Worm (Caenorhabditis elegans) whole organism, early embryonic: ENCODE data around the gene C54E4.1.

Experiments
- B0310.2 ChIP-seq: sonication (generic microtip); optimal IDR thresholded peaks from 2 replicates; lab custom pipeline; 2016; ENCODE audit warnings: mild to moderate bottlenecking, missing genetic modification characterization, missing compliant biosample characterization
- F13C5.2 ChIP-seq: sonication (generic microtip); optimal IDR thresholded peaks from 2 replicates; lab custom pipeline; 2017; ENCODE audit warnings: mild to moderate bottlenecking, missing genetic modification characterization, inconsistent platforms, missing compliant biosample characterization
- aly-1 ChIP-seq: sonication (generic microtip); optimal IDR thresholded peaks from 2 replicates; lab custom pipeline; 2016; ENCODE audit warnings: missing genetic modification characterization, missing compliant biosample characterization
- ama-1 ChIP-seq: fragments of 150-350 bp; optimal IDR thresholded peaks from 2 replicates; lab custom pipeline; 2014
- ceh-13 ChIP-seq: fragments of 200-800 bp; sonication (Bioruptor generic); optimal IDR thresholded peaks from 2 replicates; lab custom pipeline; 2018; ENCODE audit warnings: mild to moderate bottlenecking, missing genetic modification characterization, missing compliant biosample characterization
- ceh-36 ChIP-seq: sonication (generic microtip); optimal IDR thresholded peaks from 2 replicates; lab custom pipeline; 2016; ENCODE audit warnings: missing genetic modification characterization, inconsistent platforms, missing compliant biosample characterization
- ets-7 ChIP-seq: sonication (generic microtip); optimal IDR thresholded peaks from 2 replicates; lab custom pipeline; 2016; ENCODE audit warnings: missing genotype, missing genetic modification characterization, missing compliant biosample characterization
- flt-1 ChIP-seq: fragments of 200-800 bp; sonication (Bioruptor generic); IDR thresholded peaks from 2 replicates; pipeline ENCODE4 v1.3.6; 2022; ENCODE audit warnings: missing genetic modification characterization, missing compliant biosample characterization
- hmbx-1 ChIP-seq: sonication (generic microtip); optimal IDR thresholded peaks from 2 replicates; lab custom pipeline; 2016; ENCODE audit warnings: mild to moderate bottlenecking, missing genetic modification characterization, missing compliant biosample characterization
- hmg-4 ChIP-seq: fragments of 200-800 bp; sonication (Bioruptor generic); optimal IDR thresholded peaks from 2 replicates; lab custom pipeline; 2018; ENCODE audit warnings: mild to moderate bottlenecking, missing genetic modification characterization, missing compliant biosample characterization
- hnd-1 ChIP-seq: sonication (generic microtip); optimal IDR thresholded peaks from 2 replicates; lab custom pipeline; 2016; ENCODE audit warnings: missing genetic modification characterization, missing compliant biosample characterization
- pes-1 ChIP-seq: fragments of 200-800 bp; sonication (Bioruptor generic); IDR thresholded peaks from 2 replicates; pipeline ENCODE4 v1.3.6; 2022; ENCODE audit warnings: missing genetic modification reagents, missing genetic modification characterization, missing compliant biosample characterization
- scrt-1 ChIP-seq: fragments of 200-800 bp; sonication (Bioruptor generic); IDR thresholded peaks from 2 replicates; pipeline ENCODE4 v1.3.6; 2022; ENCODE audit warnings: missing genetic modification characterization, missing compliant biosample characterization
- sea-1 ChIP-seq: fragments of 200-800 bp; sonication (Bioruptor generic); conservative IDR thresholded peaks from 2 replicates; pipeline ENCODE4 v1.3.6; 2022; ENCODE audit warnings: missing genetic modification characterization, missing compliant biosample characterization
- tbx-11 ChIP-seq: fragments of 200-800 bp; sonication (Bioruptor generic); IDR thresholded peaks from 2 replicates; pipeline ENCODE4 v1.3.6; 2022; ENCODE audit warnings: missing genetic modification characterization, missing compliant biosample characterization
- tbx-37 ChIP-seq: fragments of 200-800 bp; sonication (Bioruptor generic); conservative IDR thresholded peaks from 2 replicates; pipeline ENCODE4 v1.3.6; 2022; ENCODE audit warnings: missing genetic modification reagents, missing genetic modification characterization, missing compliant biosample characterization
- tra-4 ChIP-seq: sonication (generic microtip); optimal IDR thresholded peaks from 2 replicates; lab custom pipeline; 2017; ENCODE audit warnings: missing genetic modification characterization, missing compliant biosample characterization

The C54E4.1 gene

DNA sequence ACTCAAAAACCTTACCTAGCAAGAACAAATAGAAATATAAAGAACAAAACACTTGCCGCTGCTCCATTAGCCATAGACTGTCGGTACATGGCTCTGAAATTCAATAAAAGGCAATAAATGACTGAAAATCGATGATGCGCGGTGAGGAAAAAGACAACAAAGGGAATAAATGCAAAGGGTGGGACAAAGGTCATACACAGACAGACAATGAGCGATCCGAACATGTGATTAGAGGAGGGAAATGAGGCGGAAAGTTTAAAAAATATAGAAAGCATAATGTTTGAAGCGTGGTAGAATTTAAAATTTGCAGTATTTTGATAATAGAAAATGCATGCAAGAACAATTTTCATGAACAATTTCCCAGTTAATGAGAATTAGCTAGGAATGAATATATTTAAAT is 34.8 kb upstream of the C54E4.1 start, which contains the start of gene C54E4.12:
TSS of gene C54E4.12 (minus strand) at position 101 of the 400 bp plus-strand sequence.
- TF ChIP-seq sea-1 (GFP tag; lab: Robert Waterston, UW) (no peak), tbx-37 (GFP tag; lab: Robert Waterston, UW) (no peak), hnd-1 (tag; lab: Kevin White, UChicago) (no peak), F13C5.2 (no peak), scrt-1 (GFP tag; lab: Robert Waterston, UW) (no peak), pes-1 (GFP tag; lab: Robert Waterston, UW) (no peak), hmg-4 (GFP tag; lab: Kevin White, UChicago) (no peak), flt-1 (no peak), tbx-11 (GFP tag; lab: Robert Waterston, UW) (no peak), aly-1 (tag; lab: Kevin White, UChicago) (no peak), ets-7 (tag; lab: Kevin White, UChicago) (no peak), ceh-36 (no peak), B0310.2 (tag; lab: Kevin White, UChicago) (no peak), ama-1 (lab: Kevin White, UChicago) (no peak), hmbx-1 (no peak), ceh-13 (GFP tag; lab: Kevin White, UChicago) (no peak), tra-4 (no peak)

DNA sequence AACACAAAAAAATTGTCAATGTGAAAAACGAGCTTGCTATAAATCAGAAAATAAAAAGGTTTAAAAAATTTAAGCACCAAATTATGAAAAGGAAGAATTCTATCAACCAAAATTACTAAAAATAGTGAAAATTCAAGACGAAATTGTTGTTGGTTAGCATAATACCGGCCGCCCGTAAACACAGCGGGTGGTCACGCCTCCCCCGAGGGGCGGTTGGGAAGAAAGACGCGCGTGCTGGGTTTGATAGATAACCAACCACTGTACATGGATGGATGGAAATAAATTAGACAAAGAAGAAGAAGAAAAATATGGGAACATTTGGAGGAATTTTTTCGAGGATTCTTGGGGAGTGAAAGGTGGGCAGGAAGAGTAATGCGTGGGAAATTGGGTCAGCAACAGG is 33.1 kb upstream of the C54E4.1 start:
- TF ChIP-seq hmbx-1 (no peak), tbx-11 (GFP tag; lab: Robert Waterston, UW) (no peak), ama-1 (lab: Kevin White, UChicago) (no peak), hnd-1 (tag; lab: Kevin White, UChicago) (no peak), tra-4 (no peak), F13C5.2 (no peak), scrt-1 (GFP tag; lab: Robert Waterston, UW) (no peak), ceh-13 (GFP tag; lab: Kevin White, UChicago) (no peak), ets-7 (tag; lab: Kevin White, UChicago) (no peak), B0310.2 (tag; lab: Kevin White, UChicago) (no peak), hmg-4 (GFP tag; lab: Kevin White, UChicago) (no peak), pes-1 (GFP tag; lab: Robert Waterston, UW) (no peak), ceh-36 (no peak)

DNA sequence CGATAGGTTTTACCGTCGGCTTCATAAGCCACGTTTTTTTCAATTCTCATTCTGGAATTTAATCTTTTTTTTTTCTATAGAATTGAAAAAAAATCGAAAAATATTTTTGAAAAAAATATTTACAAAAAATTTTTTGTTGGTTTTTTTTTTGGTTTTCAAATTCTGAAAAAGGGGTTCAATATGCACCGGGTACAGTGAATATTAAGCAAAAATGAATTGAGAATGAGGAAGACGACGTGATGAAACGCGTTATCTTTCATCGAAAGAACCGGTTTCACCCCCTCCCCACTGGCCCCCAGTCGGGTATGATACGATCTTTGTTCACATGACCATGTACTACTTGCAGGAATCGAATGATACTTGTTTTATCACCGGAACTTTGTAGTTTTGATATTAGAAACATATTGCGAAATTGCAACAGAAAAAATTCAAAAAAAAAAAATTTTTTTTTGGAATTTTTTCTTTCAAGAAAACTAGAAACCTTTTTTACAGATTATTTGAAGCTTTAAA is 26.1 kb upstream of the C54E4.1 start, which contains the start of gene C54E4.5:
TSS of gene C54E4.5 (minus strand) at position 51 of the 510 bp plus-strand sequence.
- TF ChIP-seq pes-1 (GFP tag; lab: Robert Waterston, UW), result no peak
- no peak for TF ChIP-seq flt-1
- no peak for TF ChIP-seq tbx-11 (GFP tag; lab: Robert Waterston, UW)
- no peak for TF ChIP-seq hnd-1 (tag; lab: Kevin White, UChicago)
- TF ChIP-seq ceh-13 (GFP tag; lab: Kevin White, UChicago), result no peak
- TF ChIP-seq aly-1 (tag; lab: Kevin White, UChicago), result no peak
- no peak for TF ChIP-seq F13C5.2
- TF ChIP-seq ama-1 (lab: Kevin White, UChicago), result no peak
- no peak for TF ChIP-seq ceh-36

DNA sequence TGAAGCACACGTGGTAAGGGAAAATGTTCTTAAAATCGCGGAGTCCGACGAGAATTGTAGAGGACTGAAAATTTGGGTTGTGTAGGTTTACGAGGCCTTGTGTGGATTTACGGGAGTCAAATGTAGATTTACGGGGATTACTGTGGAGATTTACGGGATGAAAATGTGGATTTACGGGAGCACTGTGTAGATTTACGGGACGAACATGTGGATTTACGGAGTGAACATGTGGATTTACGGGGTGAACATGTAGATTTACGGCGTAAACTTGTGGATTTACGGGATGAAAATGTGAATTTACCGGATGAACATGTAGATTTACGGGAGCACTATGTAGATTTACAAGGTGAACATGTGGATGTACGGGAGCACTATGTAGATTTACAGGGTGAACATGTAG is 19.2 kb upstream of the C54E4.1 start:
- no peak for TF ChIP-seq tbx-11 (GFP tag; lab: Robert Waterston, UW)
- TF ChIP-seq hmg-4 (GFP tag; lab: Kevin White, UChicago), result no peak
- no peak for TF ChIP-seq scrt-1 (GFP tag; lab: Robert Waterston, UW)
- TF ChIP-seq ets-7 (tag; lab: Kevin White, UChicago), result no peak
- no peak for TF ChIP-seq sea-1 (GFP tag; lab: Robert Waterston, UW)
- TF ChIP-seq ceh-36, result no peak
- TF ChIP-seq aly-1 (tag; lab: Kevin White, UChicago), result no peak
- no peak for TF ChIP-seq pes-1 (GFP tag; lab: Robert Waterston, UW)
- TF ChIP-seq tra-4, result no peak
- TF ChIP-seq F13C5.2, result no peak
- no peak for TF ChIP-seq hnd-1 (tag; lab: Kevin White, UChicago)
- no peak for TF ChIP-seq B0310.2 (tag; lab: Kevin White, UChicago)
- no peak for TF ChIP-seq ama-1 (lab: Kevin White, UChicago)
- TF ChIP-seq hmbx-1, result no peak
- no peak for TF ChIP-seq tbx-37 (GFP tag; lab: Robert Waterston, UW)
- TF ChIP-seq flt-1, result no peak
- TF ChIP-seq ceh-13 (GFP tag; lab: Kevin White, UChicago), result no peak

DNA sequence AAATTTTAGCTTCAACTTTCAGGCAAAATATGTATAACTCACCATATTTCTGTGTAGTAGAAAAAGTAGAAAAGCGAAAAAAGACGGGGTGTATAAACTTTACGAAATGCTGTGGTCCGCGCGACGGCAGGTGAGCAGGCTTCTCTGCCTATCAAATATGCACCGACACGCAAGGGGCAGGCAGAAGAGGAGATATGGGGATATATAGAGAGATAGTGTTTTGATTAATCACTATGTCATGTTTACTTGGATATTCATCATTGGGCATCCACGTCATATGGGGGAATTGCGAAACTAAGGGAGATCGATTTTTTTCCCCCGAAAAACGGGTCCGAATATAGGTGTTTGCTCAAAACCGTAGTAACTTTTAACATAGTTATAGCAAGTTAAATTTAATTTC is 16.3 kb upstream of the C54E4.1 start, which contains the start of gene gcy-37:
TSS of gene gcy-37 (minus strand) at position 101 of the 400 bp plus-strand sequence.
- TF ChIP-seq flt-1, result no peak
- no peak for TF ChIP-seq B0310.2 (tag; lab: Kevin White, UChicago)
- no peak for TF ChIP-seq hmbx-1
- TF ChIP-seq F13C5.2, result no peak
- TF ChIP-seq tra-4, result no peak
- TF ChIP-seq hnd-1 (tag; lab: Kevin White, UChicago), result no peak
- TF ChIP-seq scrt-1 (GFP tag; lab: Robert Waterston, UW), result no peak
- no peak for TF ChIP-seq ets-7 (tag; lab: Kevin White, UChicago)
- no peak for TF ChIP-seq sea-1 (GFP tag; lab: Robert Waterston, UW)
- TF ChIP-seq ceh-13 (GFP tag; lab: Kevin White, UChicago), result no peak
- TF ChIP-seq pes-1 (GFP tag; lab: Robert Waterston, UW), result no peak
- no peak for TF ChIP-seq hmg-4 (GFP tag; lab: Kevin White, UChicago)
- TF ChIP-seq aly-1 (tag; lab: Kevin White, UChicago), result no peak
- no peak for TF ChIP-seq ama-1 (lab: Kevin White, UChicago)
- TF ChIP-seq tbx-37 (GFP tag; lab: Robert Waterston, UW), result no peak
- TF ChIP-seq tbx-11 (GFP tag; lab: Robert Waterston, UW), result no peak
- no peak for TF ChIP-seq ceh-36

- no peak for TF ChIP-seq hnd-1 (tag; lab: Kevin White, UChicago)
- TF ChIP-seq ceh-36, result no peak
- no peak for TF ChIP-seq ceh-13 (GFP tag; lab: Kevin White, UChicago)
- no peak for TF ChIP-seq ets-7 (tag; lab: Kevin White, UChicago)
- no peak for TF ChIP-seq hmg-4 (GFP tag; lab: Kevin White, UChicago)
- no peak for TF ChIP-seq aly-1 (tag; lab: Kevin White, UChicago)
These were observed 13.1 kb upstream of the C54E4.1 start for ce11 chrIV:2162256-2162655.

ce11 chrIV:2168514-2168913 is 6.9 kb upstream of the C54E4.1 start, which contains the start of gene C54E4.4:
Gene C54E4.4, minus strand, starts transcription at chrIV:2168614.
- TF ChIP-seq ceh-36 (no peak), tbx-11 (GFP tag; lab: Robert Waterston, UW) (no peak), tra-4 (no peak), F13C5.2 (no peak), B0310.2 (tag; lab: Kevin White, UChicago) (no peak), tbx-37 (GFP tag; lab: Robert Waterston, UW) (no peak), ama-1 (lab: Kevin White, UChicago) (no peak), scrt-1 (GFP tag; lab: Robert Waterston, UW) (no peak), flt-1 (no peak), hnd-1 (tag; lab: Kevin White, UChicago) (no peak)
